Worm (Caenorhabditis elegans): Measurements from ENCODE around the gene pst-2.

pst-2 gene

DNA sequence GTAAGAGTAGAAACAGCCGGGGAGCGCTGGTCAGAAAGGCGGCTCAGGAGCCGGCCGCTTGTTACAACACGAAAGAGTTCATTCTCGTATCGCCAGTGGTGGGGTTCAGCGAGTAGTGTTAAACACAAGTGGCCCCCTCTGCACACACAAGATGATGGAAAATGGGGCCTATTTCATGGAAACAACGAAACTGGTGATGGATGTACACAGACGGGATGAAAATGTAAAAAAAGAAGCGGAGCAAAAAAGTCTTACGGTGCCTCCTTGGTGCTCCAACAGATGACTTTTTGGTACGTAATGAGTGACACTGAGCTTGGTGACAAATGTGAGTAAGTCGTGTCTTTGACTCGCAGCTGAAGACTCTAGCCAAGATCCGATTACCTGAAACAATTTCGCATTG, 27.8 kb downstream of the pst-2 start:
- TF ChIP-seq ahr-1 (tag; optimal IDR thresholded peaks at IDR 0.05) (no peak), ceh-19 (GFP tag; optimal IDR thresholded peaks at IDR 0.05) (peak; percentile 29), odd-2 (tag; optimal IDR thresholded peaks at IDR 0.05) (no peak), pat-9 (tag; optimal IDR thresholded peaks at IDR 0.05) (no peak), ceh-34 (tag; optimal IDR thresholded peaks at IDR 0.05) (peak; percentile 8)

DNA sequence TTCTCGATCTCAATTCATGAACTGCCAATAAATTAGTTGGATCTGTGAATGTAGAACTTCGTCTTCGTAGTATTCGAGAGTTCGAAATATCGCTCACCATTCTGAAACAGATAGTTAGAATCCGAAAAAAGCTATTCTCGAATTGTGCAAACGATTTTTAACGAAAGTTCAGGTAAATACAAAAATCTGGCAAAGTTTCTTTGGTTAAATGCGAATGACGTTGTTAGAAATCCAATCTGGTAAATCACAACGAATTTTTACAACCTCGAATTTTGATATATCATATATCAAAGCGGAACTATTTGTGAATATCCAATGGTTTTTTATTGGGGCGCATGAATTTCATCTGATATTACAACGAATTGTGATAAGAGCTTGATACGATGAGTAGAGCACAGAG, 29.0 kb downstream of the pst-2 start, which contains the start of gene hpo-28:
Gene hpo-28, minus strand, starts transcription at position 101 of the 400 bp plus-strand sequence.
- TF ChIP-seq pha-4 (tag; optimal IDR thresholded peaks at IDR 0.05) = no peak
- TF ChIP-seq lin-11 (tag; optimal IDR thresholded peaks at IDR 0.05) = no peak

DNA sequence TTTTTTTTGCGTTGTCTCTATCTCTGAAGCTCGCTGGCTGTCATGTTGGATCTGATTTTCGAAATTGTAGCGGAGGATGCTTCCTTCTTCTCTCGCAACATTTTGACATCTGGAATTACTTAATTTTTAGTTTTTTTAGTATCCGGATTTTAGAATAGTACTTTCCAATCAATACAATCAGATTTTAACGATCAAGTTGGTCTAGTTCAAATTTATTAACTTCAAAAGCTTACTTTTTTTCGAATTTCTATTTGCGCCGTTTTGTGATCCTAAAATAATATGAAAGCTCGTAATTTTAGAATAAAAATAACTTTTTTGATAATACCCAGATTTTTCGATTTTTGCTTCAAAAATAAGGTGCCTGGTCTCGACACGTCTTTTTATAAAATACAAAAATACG, 29.8 kb downstream of the pst-2 start, which contains the start of gene B0336.12:
Gene B0336.12, minus strand, starts transcription at position 101 of the 400 bp plus-strand sequence.
- TF ChIP-seq syd-9 (tag; optimal IDR thresholded peaks at IDR 0.05) (no peak), rnt-1 (tag; optimal IDR thresholded peaks at IDR 0.05) (no peak), pha-2 (tag; optimal IDR thresholded peaks at IDR 0.05) (no peak), ceh-19 (GFP tag; optimal IDR thresholded peaks at IDR 0.05) (no peak), che-1 (tag; optimal IDR thresholded peaks at IDR 0.05) (no peak), C38D4.7 (GFP tag; optimal IDR thresholded peaks at IDR 0.05) (no peak), ceh-9 (tag; optimal IDR thresholded peaks at IDR 0.05) (no peak), gmeb-2 (tag; optimal IDR thresholded peaks at IDR 0.05) (no peak), unc-86 (tag; optimal IDR thresholded peaks at IDR 0.05) (no peak), ceh-6 (GFP tag; optimal IDR thresholded peaks at IDR 0.05) (no peak), ceh-24 (tag; optimal IDR thresholded peaks at IDR 0.05) (no peak), sox-4 (tag; optimal IDR thresholded peaks at IDR 0.05) (no peak), elt-2 (tag; optimal IDR thresholded peaks at IDR 0.05) (no peak), hlh-6 (tag; optimal IDR thresholded peaks at IDR 0.05) (no peak)

DNA sequence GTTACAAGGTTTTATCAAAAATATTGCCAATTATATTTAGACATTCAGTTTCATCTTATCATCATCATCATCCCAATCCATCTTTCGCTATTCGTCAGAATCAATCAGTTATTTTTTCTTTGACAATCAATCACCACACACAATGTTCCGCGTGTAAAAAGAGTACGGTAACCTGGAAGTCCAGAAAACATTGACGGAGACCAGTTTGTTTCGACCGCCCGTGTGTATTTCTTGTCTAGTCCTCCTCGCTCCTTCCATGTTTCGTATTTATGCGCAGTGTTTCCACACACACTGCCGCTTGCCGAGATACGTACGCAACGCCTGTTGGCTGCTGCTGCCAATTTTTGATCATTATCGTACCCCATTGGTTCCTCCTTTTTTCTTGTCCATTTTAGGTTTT, 30.4 kb downstream of the pst-2 start:
- TF ChIP-seq ztf-16 (tag; optimal IDR thresholded peaks at IDR 0.05) (no peak), tbx-7 (tag; optimal IDR thresholded peaks at IDR 0.05) (no peak), sox-4 (tag; optimal IDR thresholded peaks at IDR 0.05) (no peak), nfya-1 (tag; optimal IDR thresholded peaks at IDR 0.05) (peak; percentile 68), K09A11.1 (tag; optimal IDR thresholded peaks at IDR 0.05; ENCODE audit: insufficient read depth) (no peak), ets-4 (tag; optimal IDR thresholded peaks at IDR 0.05) (peak; percentile 70), pha-4 (tag; optimal IDR thresholded peaks at IDR 0.05) (no peak), hlh-13 (GFP tag; optimal IDR thresholded peaks at IDR 0.05) (no peak), eyg-1 (tag; optimal IDR thresholded peaks at IDR 0.05) (no peak), ceh-18 (tag; optimal IDR thresholded peaks at IDR 0.05) (no peak), elt-2 (tag; optimal IDR thresholded peaks at IDR 0.05) (peak; percentile 42), K02D7.2 (tag; optimal IDR thresholded peaks at IDR 0.05) (no peak), tbx-2 (tag; optimal IDR thresholded peaks at IDR 0.05) (no peak), zip-5 (tag; optimal IDR thresholded peaks at IDR 0.05) (no peak)

DNA sequence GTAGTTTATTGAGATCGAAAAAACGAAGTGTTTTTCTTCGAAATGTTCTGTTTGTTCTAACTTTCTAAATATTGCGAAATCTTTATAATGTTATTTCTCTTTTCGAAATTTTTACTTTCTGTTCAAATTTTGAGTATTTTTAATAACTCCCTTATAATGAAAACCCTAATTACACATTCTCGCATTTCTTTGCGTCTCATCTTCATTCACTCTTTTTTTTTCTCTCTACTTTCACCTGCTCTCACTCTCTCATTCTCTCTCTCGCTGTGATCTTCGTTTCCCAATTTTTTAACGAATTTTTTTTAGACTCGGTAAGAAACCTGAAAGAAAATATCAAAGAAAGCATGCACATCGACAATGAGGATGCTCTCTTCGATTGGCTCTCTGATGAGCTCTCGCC, 31.0 kb downstream of the pst-2 start, which contains the start of gene rbm-26:
Gene rbm-26, plus strand, starts transcription at position 301 of the 400 bp plus-strand sequence.
- TF ChIP-seq C08G9.2 (tag; optimal IDR thresholded peaks at IDR 0.05) (no peak), lin-11 (tag; optimal IDR thresholded peaks at IDR 0.05) (no peak), dmd-4 (tag; optimal IDR thresholded peaks at IDR 0.05; ENCODE audit: borderline replicate concordance) (no peak), fax-1 (tag; optimal IDR thresholded peaks at IDR 0.05) (no peak), unc-42 (tag; optimal IDR thresholded peaks at IDR 0.05) (no peak), pqm-1 (tag; optimal IDR thresholded peaks at IDR 0.05) (no peak), ceh-30 (tag; optimal IDR thresholded peaks at IDR 0.05) (no peak), ceh-6 (GFP tag; optimal IDR thresholded peaks at IDR 0.05) (no peak)
